Worm (Caenorhabditis elegans): ENCODE results near the gene ZC239.3.

DNA sequence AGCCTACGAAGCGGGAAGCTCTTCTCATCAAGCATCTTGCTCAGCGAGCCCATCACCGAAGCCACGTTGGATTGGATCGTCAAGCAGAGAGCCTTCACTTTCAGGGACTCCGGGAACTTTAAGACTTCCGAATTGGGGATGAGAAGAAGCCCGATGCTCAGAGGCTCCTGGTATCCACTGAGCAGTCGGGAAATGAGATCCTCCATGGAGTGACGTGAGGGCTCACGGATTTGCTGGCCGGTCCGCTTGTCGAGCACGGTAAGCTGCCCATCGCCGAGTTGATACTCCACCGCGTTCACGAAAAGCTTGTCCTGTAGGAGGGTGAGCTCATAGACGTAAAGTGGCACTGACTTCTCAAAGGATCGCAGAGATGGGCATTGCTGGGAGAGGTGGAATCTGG lies 31.7 kb downstream of the ZC239.3 start:
- no peak for TF ChIP-seq D1046.2 (GFP tag; IDR thresholded peaks at IDR 0.05)
- no peak for TF ChIP-seq ces-1 (GFP tag; optimal IDR thresholded peaks at IDR 0.05)
- TF ChIP-seq jun-1 (tag; optimal IDR thresholded peaks at IDR 0.05): no peak
- no peak for TF ChIP-seq daf-16 (GFP tag; optimal IDR thresholded peaks at IDR 0.05)
- TF ChIP-seq daf-16 (tag; optimal IDR thresholded peaks at IDR 0.05): no peak
- TF ChIP-seq lir-3 (tag; optimal IDR thresholded peaks at IDR 0.05): no peak
- no peak for TF ChIP-seq ceh-28 (tag; optimal IDR thresholded peaks at IDR 0.05)

Data from whole organism, L4 larva.